Fruit fly (Drosophila melanogaster) whole organism, embryonic: ENCODE data around the gene spn-F.
A peak's percentile ranks its signal among the peaks of the same experiment; 100 is the strongest.

Source experiments
- Atf-2 ChIP-seq: fragments of 200-800 bp; sonication (Bioruptor generic); optimal IDR thresholded peaks from 2 replicates; lab custom pipeline; 2016; ENCODE audit warnings: missing biosample characterization, missing genetic modification characterization
- Atf6 ChIP-seq: fragments of 200-800 bp; sonication (Bioruptor generic); IDR thresholded peaks from 2 replicates; pipeline ENCODE4 v1.3.6; 2022; ENCODE audit warnings: missing biosample characterization, missing genetic modification characterization
- Bdp1 ChIP-seq: fragments of 200-800 bp; sonication (Bioruptor generic); optimal IDR thresholded peaks from 3 replicates; lab custom pipeline; 2016; ENCODE audit warnings: missing biosample characterization, missing genetic modification characterization
- Bteb2 ChIP-seq: fragments of 200-800 bp; sonication (Bioruptor generic); optimal IDR thresholded peaks from 2 replicates; lab custom pipeline; 2016; ENCODE audit warnings: missing biosample characterization, missing genetic modification characterization
- CG1024 ChIP-seq: fragments of 200-800 bp; sonication (Bioruptor generic); IDR thresholded peaks from 2 replicates; pipeline ENCODE4 v1.3.6; 2022; ENCODE audit warnings: missing biosample characterization, missing genetic modification characterization
- CG10366 ChIP-seq: fragments of 200-800 bp; sonication (Bioruptor generic); IDR thresholded peaks from 2 replicates; pipeline ENCODE4 v1.3.6; 2022; ENCODE audit warnings: missing biosample characterization, missing genetic modification characterization
- CG11696 ChIP-seq: fragments of 200-800 bp; sonication (Bioruptor generic); IDR thresholded peaks from 2 replicates; pipeline ENCODE4 v1.3.6; 2022; ENCODE audit warnings: missing biosample characterization, missing genetic modification characterization
- CG13424 ChIP-seq: fragments of 200-800 bp; sonication (Bioruptor generic); optimal IDR thresholded peaks from 2 replicates; lab custom pipeline; 2019; ENCODE audit warnings: missing biosample characterization, mild to moderate bottlenecking, missing genetic modification characterization, moderate library complexity
- CG14050 ChIP-seq: fragments of 200-800 bp; sonication (Bioruptor generic); IDR thresholded peaks from 3 replicates; pipeline ENCODE4 v1.3.6; 2022; ENCODE audit warnings: missing biosample characterization, missing genetic modification characterization
- CG15514 ChIP-seq: fragments of 200-800 bp; sonication (Bioruptor generic); optimal IDR thresholded peaks from 3 replicates; lab custom pipeline; 2017; ENCODE audit warnings: missing biosample characterization, missing genetic modification characterization, mild to moderate bottlenecking, moderate library complexity, missing genetic modification reagents
- CG18764 ChIP-seq: fragments of 200-800 bp; sonication (Bioruptor generic); optimal IDR thresholded peaks from 3 replicates; lab custom pipeline; 2016; ENCODE audit warnings: missing biosample characterization, missing genetic modification characterization
- CG2199 ChIP-seq: fragments of 200-800 bp; sonication (Bioruptor generic); IDR thresholded peaks from 3 replicates; pipeline ENCODE4 v1.3.6; 2022; ENCODE audit warnings: missing biosample characterization, missing genetic modification characterization
- CG33557 ChIP-seq: fragments of 200-800 bp; sonication (Bioruptor generic); optimal IDR thresholded peaks from 2 replicates; lab custom pipeline; 2019; ENCODE audit warnings: missing biosample characterization, mild to moderate bottlenecking, missing genetic modification characterization, moderate library complexity
- CG34376 ChIP-seq: fragments of 200-800 bp; sonication (Bioruptor generic); optimal IDR thresholded peaks from 2 replicates; lab custom pipeline; 2018; ENCODE audit warnings: missing biosample characterization, mild to moderate bottlenecking, missing genetic modification characterization
- CG4360 ChIP-seq: fragments of 200-800 bp; sonication (Bioruptor generic); IDR thresholded peaks from 2 replicates; pipeline ENCODE4 v1.3.6; 2022; ENCODE audit warnings: missing biosample characterization, missing genetic modification characterization
- CG6654 ChIP-seq: fragments of 200-800 bp; sonication (Bioruptor generic); optimal IDR thresholded peaks from 2 replicates; lab custom pipeline; 2017; ENCODE audit warnings: missing biosample characterization, mild to moderate bottlenecking, missing genetic modification characterization
- CG7271 ChIP-seq: fragments of 200-800 bp; sonication (Bioruptor generic); optimal IDR thresholded peaks from 2 replicates; lab custom pipeline; 2018; ENCODE audit warnings: missing biosample characterization, mild to moderate bottlenecking, missing genetic modification characterization, moderate library complexity
- CG7839 ChIP-seq: fragments of 200-800 bp; sonication (Bioruptor generic); optimal IDR thresholded peaks from 3 replicates; lab custom pipeline; 2018; ENCODE audit warnings: missing biosample characterization, mild to moderate bottlenecking, missing genetic modification characterization, moderate library complexity
- CG7928 ChIP-seq: fragments of 200-800 bp; sonication (Bioruptor generic); optimal IDR thresholded peaks from 2 replicates; lab custom pipeline; 2017; ENCODE audit warnings: missing biosample characterization, mild to moderate bottlenecking, missing genetic modification characterization
- CG9437 ChIP-seq: fragments of 200-800 bp; sonication (Bioruptor generic); optimal IDR thresholded peaks from 2 replicates; lab custom pipeline; 2018; ENCODE audit warnings: missing biosample characterization, mild to moderate bottlenecking, missing genetic modification characterization
- CG9609 ChIP-seq: fragments of 200-800 bp; sonication (Bioruptor generic); optimal IDR thresholded peaks from 3 replicates; lab custom pipeline; 2016; ENCODE audit warnings: missing biosample characterization, missing genetic modification characterization
- Drgx ChIP-seq: fragments of 200-800 bp; sonication (Bioruptor generic); IDR thresholded peaks from 2 replicates; pipeline ENCODE4 v1.3.6; 2022; ENCODE audit warnings: missing biosample characterization, missing genetic modification characterization
- H2.0 ChIP-seq: fragments of 200-800 bp; sonication (Bioruptor generic); IDR thresholded peaks from 2 replicates; pipeline ENCODE4 v1.3.6; 2022; ENCODE audit warnings: missing biosample characterization, missing genetic modification characterization
- HLH4C ChIP-seq: fragments of 200-800 bp; sonication (Bioruptor generic); IDR thresholded peaks from 3 replicates; pipeline ENCODE4 v1.3.6; 2022; ENCODE audit warnings: missing biosample characterization, missing genetic modification characterization; ENCODE audit not compliant: partially characterized antibody
- Lhr ChIP-seq: fragments of 200-800 bp; sonication (Bioruptor generic); optimal IDR thresholded peaks from 3 replicates; lab custom pipeline; 2017; ENCODE audit warnings: mild to moderate bottlenecking, missing biosample characterization, missing genetic modification reagents, missing genetic modification characterization
- Lpt ChIP-seq: fragments of >200 bp; optimal IDR thresholded peaks from 2 replicates; lab custom pipeline; 2018; ENCODE audit warnings: missing biosample characterization, missing genetic modification characterization
- MTF-1 ChIP-seq: fragments of 200-800 bp; sonication (Bioruptor generic); optimal IDR thresholded peaks from 2 replicates; lab custom pipeline; 2018; ENCODE audit warnings: missing biosample characterization, mild to moderate bottlenecking, missing genetic modification characterization, borderline replicate concordance
- Med ChIP-seq: fragments of 200-800 bp; sonication (Bioruptor generic); peaks from one replicate; lab custom pipeline; 2016; ENCODE audit warnings: missing biosample characterization, missing genetic modification characterization, mild to moderate bottlenecking, inconsistent platforms, moderate library complexity
- NK7.1 ChIP-seq: fragments of 200-800 bp; sonication (Bioruptor generic); optimal IDR thresholded peaks from 3 replicates; lab custom pipeline; 2016; ENCODE audit warnings: missing biosample characterization, missing genetic modification characterization
- Six4 ChIP-seq: fragments of 200-800 bp; sonication (Bioruptor generic); optimal IDR thresholded peaks from 2 replicates; lab custom pipeline; 2016; ENCODE audit warnings: missing biosample characterization, missing genetic modification characterization
- al ChIP-seq: fragments of 200-800 bp; sonication (Bioruptor generic); IDR thresholded peaks from 2 replicates; pipeline ENCODE4 v1.3.6; 2022; ENCODE audit warnings: missing biosample characterization, missing genetic modification characterization
- amos ChIP-seq: fragments of 200-800 bp; sonication (Bioruptor generic); IDR thresholded peaks from 2 replicates; pipeline ENCODE4 v1.3.6; 2022; ENCODE audit warnings: missing biosample characterization, missing genetic modification characterization; ENCODE audit not compliant: partially characterized antibody
- chm ChIP-seq: fragments of 200-800 bp; sonication (Bioruptor generic); IDR thresholded peaks from 2 replicates; pipeline ENCODE4 v1.3.6; 2022; ENCODE audit warnings: missing biosample characterization, missing genetic modification characterization
- dan ChIP-seq: fragments of 200-800 bp; sonication (Bioruptor generic); IDR thresholded peaks from 2 replicates; pipeline ENCODE4 v1.3.6; 2022; ENCODE audit warnings: missing biosample characterization, missing genetic modification characterization
- ewg ChIP-seq: fragments of 200-800 bp; sonication (Bioruptor generic); optimal IDR thresholded peaks from 3 replicates; lab custom pipeline; 2017; ENCODE audit warnings: mild to moderate bottlenecking, missing biosample characterization, missing genetic modification reagents, missing genetic modification characterization
- fru ChIP-seq: fragments of >200 bp; optimal IDR thresholded peaks from 2 replicates; lab custom pipeline; 2017
- gsb ChIP-seq: fragments of 200-800 bp; sonication (Bioruptor generic); IDR thresholded peaks from 2 replicates; pipeline ENCODE4 v1.3.6; 2022; ENCODE audit warnings: missing biosample characterization, missing genetic modification characterization
- gsb-n ChIP-seq: fragments of 200-800 bp; sonication (Bioruptor generic); optimal IDR thresholded peaks from 3 replicates; lab custom pipeline; 2018; ENCODE audit warnings: missing biosample characterization, mild to moderate bottlenecking, missing genetic modification characterization
- insv ChIP-seq, 2 experiments: fragments of 200-800 bp; sonication (Bioruptor generic); optimal IDR thresholded peaks; 3 replicates each; lab custom pipeline; 2016 to 2018; ENCODE audit warnings: missing biosample characterization in 2 of 2, missing genetic modification characterization in 2 of 2
- onecut ChIP-seq: fragments of 200-800 bp; sonication (Bioruptor generic); IDR thresholded peaks from 2 replicates; pipeline ENCODE4 v1.3.6; 2022; ENCODE audit warnings: missing biosample characterization, missing genetic modification characterization
- pfk ChIP-seq: fragments of 200-800 bp; sonication (Bioruptor generic); optimal IDR thresholded peaks from 2 replicates; lab custom pipeline; 2018; ENCODE audit warnings: missing biosample characterization, mild to moderate bottlenecking, missing genetic modification characterization, moderate library complexity
- pita ChIP-seq: fragments of 200-800 bp; sonication (Bioruptor generic); optimal IDR thresholded peaks from 2 replicates; lab custom pipeline; 2017; ENCODE audit warnings: missing biosample characterization, mild to moderate bottlenecking, missing genetic modification characterization
- sc ChIP-seq, 3 experiments: fragments of >200 bp in 2 of 3; fragments of 200-800 bp in 1 of 3; sonication (Bioruptor generic) in 1 of 3; optimal IDR thresholded peaks; 2 replicates in 2 of 3; 3 replicates in 1 of 3; lab custom pipeline; 2017; ENCODE audit warnings: mild to moderate bottlenecking in 1 of 3, missing biosample characterization in 1 of 3, missing genetic modification characterization in 1 of 3, missing genetic modification reagents in 1 of 3
- slou ChIP-seq: fragments of 200-800 bp; sonication (Bioruptor generic); optimal IDR thresholded peaks from 3 replicates; lab custom pipeline; 2016; ENCODE audit warnings: missing biosample characterization, missing genetic modification characterization
- stc ChIP-seq: fragments of 200-800 bp; sonication (Bioruptor generic); IDR thresholded peaks from 2 replicates; pipeline ENCODE4 v1.3.6; 2022; ENCODE audit warnings: missing biosample characterization, missing genetic modification characterization
- tin ChIP-seq: fragments of 200-800 bp; sonication (Bioruptor generic); optimal IDR thresholded peaks from 3 replicates; lab custom pipeline; 2016; ENCODE audit warnings: missing biosample characterization, missing genetic modification characterization
- twi ChIP-seq: fragments of 200-800 bp; optimal IDR thresholded peaks from 2 replicates; lab custom pipeline; 2019; ENCODE audit warnings: missing biosample characterization, mild to moderate bottlenecking, missing genetic modification characterization, moderate library complexity
- usp ChIP-seq: fragments of >200 bp; optimal IDR thresholded peaks from 2 replicates; lab custom pipeline; 2017; ENCODE audit warnings: missing biosample characterization, missing genetic modification characterization
- vfl ChIP-seq: fragments of 200-800 bp; sonication (Bioruptor generic); optimal IDR thresholded peaks from 2 replicates; lab custom pipeline; 2016; ENCODE audit warnings: missing biosample characterization, missing genetic modification characterization

spn-F gene

DNA sequence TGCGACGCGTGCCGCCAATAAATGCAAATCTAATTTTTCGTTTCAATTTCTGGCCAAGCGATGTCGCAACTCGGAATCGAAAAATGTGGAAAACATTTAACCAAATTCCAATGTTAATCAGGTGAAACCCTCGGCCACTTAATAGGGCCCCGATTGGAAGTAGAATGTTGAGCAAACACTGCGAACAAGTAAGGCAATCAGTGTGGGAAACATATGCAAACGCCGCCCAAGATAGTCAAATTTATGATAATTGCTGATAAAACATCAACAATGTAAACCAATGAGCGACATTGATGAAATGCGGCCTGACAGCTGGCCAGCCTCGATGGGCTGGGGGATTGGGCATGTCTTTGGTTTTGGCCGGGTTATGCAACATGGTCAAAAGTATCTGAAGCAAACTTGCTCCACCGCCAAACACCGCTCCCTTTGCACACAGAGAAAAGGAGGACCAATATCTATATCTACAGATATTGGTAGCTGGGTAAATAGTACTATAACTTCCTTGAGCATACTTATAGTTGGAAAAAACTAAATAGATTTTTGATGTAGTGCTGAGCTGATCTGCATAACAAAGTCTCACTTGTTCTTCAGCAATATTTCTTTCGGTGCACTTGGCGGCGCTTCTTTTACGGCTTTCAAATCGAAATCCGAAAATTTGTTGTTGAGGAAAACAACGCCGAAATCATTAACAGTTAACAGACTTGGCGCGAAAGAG, 7.5 kb upstream of the spn-F start (continued):
- TF ChIP-seq vfl (GFP tag; lab: Kevin White, UChicago): no peak
- TF ChIP-seq CG9437 (GFP tag; lab: Kevin White, UChicago): peak; percentile 64
- TF ChIP-seq CG9609 (GFP tag; lab: Kevin White, UChicago): peak; percentile 52
- TF ChIP-seq CG7271: no peak
- TF ChIP-seq chm (GFP tag; lab: Robert Waterston, UW): peak; percentile 66
- TF ChIP-seq MTF-1 (GFP tag; lab: Kevin White, UChicago): peak; percentile 71
- TF ChIP-seq pita (GFP tag; lab: Kevin White, UChicago): no peak
- 0 out of 2 replicates have a peak, but pooled peaks have one; percentile 19 for TF ChIP-seq CG4360 (GFP tag; lab: Robert Waterston, UW)
- peak; percentile 33 for TF ChIP-seq CG15514
- TF ChIP-seq CG18764: peak; percentile 59
- peak; percentile 57 for TF ChIP-seq Drgx (GFP tag; lab: Robert Waterston, UW)
- TF ChIP-seq CG2199 (GFP tag; lab: Robert Waterston, UW): peak; percentile 72; the same call in 2 of the 3 replicates
- no peak for TF ChIP-seq slou (GFP tag; lab: Kevin White, UChicago)
- peak; percentile 75 for TF ChIP-seq tin (GFP tag; lab: Kevin White, UChicago)
- TF ChIP-seq al (GFP tag; lab: Robert Waterston, UW): 0 out of 2 replicates have a peak, but pooled peaks have one; percentile 21
- TF ChIP-seq Bdp1: no peak
- TF ChIP-seq CG1024 (GFP tag; lab: Robert Waterston, UW): peak; percentile 44
- TF ChIP-seq gsb-n: peak; percentile 49
- TF ChIP-seq onecut: peak; percentile 71
- TF ChIP-seq NK7.1 (GFP tag; lab: Kevin White, UChicago): peak; percentile 14
- TF ChIP-seq fru (lab: Kevin White, UChicago): no peak
- 0 out of 2 replicates have a peak, but pooled peaks have one; percentile 37 for TF ChIP-seq gsb
- peak; percentile 68 for TF ChIP-seq H2.0 (GFP tag; lab: Robert Waterston, UW)
- TF ChIP-seq Atf-2 (GFP tag; lab: Kevin White, UChicago): peak; percentile 14
- TF ChIP-seq CG10366 (GFP tag; lab: Robert Waterston, UW): peak; percentile 73
- peak; percentile 48 for TF ChIP-seq CG6654 (GFP tag; lab: Kevin White, UChicago)
- no peak for TF ChIP-seq amos (GFP tag; lab: Robert Waterston, UW)
- no peak for TF ChIP-seq usp (GFP tag; lab: Kevin White, UChicago)
- no peak for TF ChIP-seq CG34376
- TF ChIP-seq CG7839 (tag; lab: Kevin White, UChicago): peak; percentile 83
- no peak for TF ChIP-seq sc (optimal IDR thresholded peaks at IDR 0.05; lab: Kevin White, UChicago)
- peak; percentile 47 for TF ChIP-seq sc (GFP tag; optimal IDR thresholded peaks at IDR 0.05; lab: Kevin White, UChicago)
- peak; percentile 71 for TF ChIP-seq Six4
- TF ChIP-seq Bteb2 (GFP tag; lab: Kevin White, UChicago): peak; percentile 26
- TF ChIP-seq CG33557 (GFP tag; lab: Kevin White, UChicago): no peak
- TF ChIP-seq Lpt (GFP tag; lab: Kevin White, UChicago): no peak
- TF ChIP-seq ewg (GFP tag; lab: Kevin White, UChicago): peak; percentile 51
- no peak for TF ChIP-seq CG7928
- peak; percentile 52 for TF ChIP-seq twi (tag; lab: Kevin White, UChicago)
- no peak for TF ChIP-seq dan (GFP tag; lab: Robert Waterston, UW)
- peak; percentile 95 for TF ChIP-seq Med (GFP tag; lab: Kevin White, UChicago)
- peak; percentile 85 for TF ChIP-seq CG13424
- TF ChIP-seq HLH4C (GFP tag; lab: Robert Waterston, UW): no peak
- TF ChIP-seq Lhr (GFP tag; lab: Kevin White, UChicago): peak; percentile 17
- TF ChIP-seq CG14050 (GFP tag; lab: Robert Waterston, UW): peak; percentile 70; the same call in 2 of the 3 replicates
- 0 out of 2 replicates have a peak, but pooled peaks have one; percentile 31 for TF ChIP-seq CG11696 (GFP tag; lab: Robert Waterston, UW)
- TF ChIP-seq stc (GFP tag; lab: Robert Waterston, UW): peak; percentile 82
- TF ChIP-seq insv (GFP tag; optimal IDR thresholded peaks at IDR 0.05; lab: Kevin White, UChicago): no peak
- no peak for TF ChIP-seq pfk
- TF ChIP-seq Atf6 (GFP tag; lab: Robert Waterston, UW): peak; percentile 54; the same call in 1 of the 2 replicates
